Fruit fly (Drosophila melanogaster) whole organism: ENCODE data around the gene Eip74EF.

ENCODE experiments used
- CG8478 ChIP-seq: fragments of >200 bp; optimal IDR thresholded peaks from 2 replicates; lab custom pipeline; 2018; ENCODE audit warnings: inconsistent platforms
- Dll ChIP-seq: fragments of >200 bp; optimal IDR thresholded peaks from 2 replicates; lab custom pipeline; 2017
- EcR ChIP-seq, 2 experiments: fragments of >200 bp; optimal IDR thresholded peaks; 2 replicates each; lab custom pipeline; 2017; ENCODE audit warnings: missing biosample characterization in 2 of 2, missing genetic modification characterization in 2 of 2, missing genetic modification reagents in 2 of 2
- pan ChIP-seq: fragments of >200 bp; optimal IDR thresholded peaks from 2 replicates; lab custom pipeline; 2017
- psq ChIP-seq: fragments of >200 bp; optimal IDR thresholded peaks from 2 replicates; lab custom pipeline; 2017
- usp ChIP-seq: fragments of >200 bp; optimal IDR thresholded peaks from 2 replicates; lab custom pipeline; 2017; ENCODE audit warnings: missing biosample characterization, missing genetic modification characterization, mixed read lengths

Gene Eip74EF

DNA sequence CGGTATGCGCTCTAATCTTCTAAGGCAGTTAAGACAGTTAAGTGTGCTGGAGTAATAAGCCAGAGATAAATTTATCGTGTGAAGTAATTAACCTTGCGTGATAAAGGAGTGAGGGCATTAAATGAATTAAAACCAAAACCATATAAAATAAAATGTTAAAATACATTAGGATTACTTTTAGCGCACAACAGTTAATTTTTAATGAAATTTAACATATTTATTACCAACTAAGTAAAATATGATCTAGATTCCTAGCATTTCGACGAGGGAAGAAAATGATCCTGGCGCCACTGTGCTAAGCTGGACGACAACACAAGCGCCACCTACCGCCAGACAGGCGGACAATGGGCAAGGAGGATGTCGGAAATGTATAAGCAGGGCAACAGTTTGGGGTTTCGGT lies 40.0 kb downstream of the Eip74EF start:
- TF ChIP-seq pan (lab: Kevin White, UChicago) (no peak), usp (GFP tag; lab: Kevin White, UChicago) (no peak), psq (lab: Kevin White, UChicago) (no peak), CG8478 (lab: Kevin White, UChicago) (no peak), EcR (GFP tag; optimal IDR thresholded peaks at IDR 0.05; lab: Kevin White, UChicago) (no peak), Dll (no peak)

DNA sequence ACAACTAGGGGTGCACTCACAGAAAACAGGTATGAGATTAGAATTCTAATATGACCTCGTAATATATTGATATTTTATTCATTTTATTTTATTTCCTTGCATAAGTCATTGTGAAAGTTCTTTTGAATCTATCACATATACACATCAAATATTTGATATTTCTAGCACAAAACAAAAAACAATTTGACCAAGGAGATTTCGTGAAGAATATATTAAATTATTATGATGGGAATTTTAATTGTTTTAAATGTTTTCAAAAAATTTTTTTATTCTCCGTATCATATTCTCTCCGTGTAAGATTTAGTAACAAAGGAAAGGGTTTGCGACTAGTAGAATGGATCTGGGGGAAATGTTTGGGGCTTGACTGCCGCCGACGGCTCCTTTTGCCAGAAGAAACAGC lies 40.7 kb downstream of the Eip74EF start:
- TF ChIP-seq CG8478 (lab: Kevin White, UChicago) (no peak), Dll (no peak), usp (GFP tag; lab: Kevin White, UChicago) (no peak), pan (lab: Kevin White, UChicago) (no peak), psq (lab: Kevin White, UChicago) (no peak), EcR (GFP tag; optimal IDR thresholded peaks at IDR 0.05; lab: Kevin White, UChicago) (no peak)

DNA sequence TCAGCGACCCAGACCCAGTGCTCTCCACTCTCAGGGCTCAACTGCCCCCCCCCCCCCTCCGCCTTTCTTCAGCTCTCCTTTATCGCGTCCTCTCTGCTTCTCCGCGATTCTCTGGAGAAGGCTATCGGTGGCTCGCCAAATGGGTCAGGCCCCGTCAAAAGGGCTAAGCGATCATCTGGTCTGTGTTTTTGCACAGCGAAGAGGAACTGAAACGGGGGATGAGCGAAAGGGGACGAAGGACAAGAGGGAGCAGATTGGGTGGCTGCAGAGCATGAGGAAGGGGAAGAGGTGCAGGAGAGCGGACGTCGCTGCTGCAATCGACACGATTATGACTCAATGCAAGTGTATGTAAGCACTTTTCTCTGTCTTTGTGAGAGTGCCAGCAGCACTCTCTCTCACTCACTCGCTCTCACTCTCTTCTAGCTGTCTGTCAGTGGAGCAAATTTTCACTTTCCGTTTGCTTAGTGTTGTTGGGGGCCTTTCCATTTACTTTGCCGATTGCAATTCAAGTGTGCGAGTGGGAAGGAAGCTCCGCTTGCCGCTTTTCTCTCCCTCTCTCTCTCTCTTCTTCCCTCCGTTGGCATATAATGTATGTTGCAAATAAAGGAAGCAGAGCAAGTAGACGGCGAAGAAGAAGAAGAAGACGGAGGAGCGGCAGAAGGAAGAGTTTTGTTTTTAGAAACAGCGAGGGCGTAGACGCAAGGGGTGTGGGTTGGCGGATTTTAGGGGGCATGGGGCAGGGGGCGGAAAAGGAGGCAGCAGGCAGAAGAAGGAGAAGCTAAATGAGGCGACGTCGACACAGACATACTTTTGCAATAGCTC lies 41.4 kb downstream of the Eip74EF start:
- TF ChIP-seq psq (lab: Kevin White, UChicago) = no peak
- peak; percentile 93 for TF ChIP-seq Dll
- no peak for TF ChIP-seq pan (lab: Kevin White, UChicago)
- peak in 1 of 2 experiments; percentile 75 for TF ChIP-seq EcR (GFP tag; optimal IDR thresholded peaks at IDR 0.05; lab: Kevin White, UChicago)
- no peak for TF ChIP-seq usp (GFP tag; lab: Kevin White, UChicago)
- TF ChIP-seq CG8478 (lab: Kevin White, UChicago) = peak; percentile 16

DNA sequence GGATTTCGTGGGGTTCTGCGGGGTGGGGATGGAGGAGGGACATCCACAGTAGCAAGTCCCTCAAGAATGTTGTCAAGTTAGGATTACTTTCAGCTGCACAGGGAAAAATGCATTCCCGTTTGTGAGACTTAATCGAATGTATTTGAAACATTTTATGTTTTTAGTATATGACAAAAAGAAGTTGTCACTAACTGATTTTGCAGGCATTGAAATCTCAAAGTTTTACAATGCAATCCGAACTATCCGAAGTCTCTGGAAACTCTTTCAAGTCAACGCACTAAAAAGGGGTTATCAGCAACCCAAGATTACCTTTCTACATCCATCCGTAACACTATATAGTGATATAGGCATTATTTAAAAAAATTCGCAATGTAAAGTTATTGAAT lies 42.2 kb downstream of the Eip74EF start:
- TF ChIP-seq Dll = no peak
- no peak for TF ChIP-seq EcR (GFP tag; optimal IDR thresholded peaks at IDR 0.05; lab: Kevin White, UChicago)
- TF ChIP-seq usp (GFP tag; lab: Kevin White, UChicago) = no peak
- no peak for TF ChIP-seq psq (lab: Kevin White, UChicago)
- no peak for TF ChIP-seq CG8478 (lab: Kevin White, UChicago)
- no peak for TF ChIP-seq pan (lab: Kevin White, UChicago)

DNA sequence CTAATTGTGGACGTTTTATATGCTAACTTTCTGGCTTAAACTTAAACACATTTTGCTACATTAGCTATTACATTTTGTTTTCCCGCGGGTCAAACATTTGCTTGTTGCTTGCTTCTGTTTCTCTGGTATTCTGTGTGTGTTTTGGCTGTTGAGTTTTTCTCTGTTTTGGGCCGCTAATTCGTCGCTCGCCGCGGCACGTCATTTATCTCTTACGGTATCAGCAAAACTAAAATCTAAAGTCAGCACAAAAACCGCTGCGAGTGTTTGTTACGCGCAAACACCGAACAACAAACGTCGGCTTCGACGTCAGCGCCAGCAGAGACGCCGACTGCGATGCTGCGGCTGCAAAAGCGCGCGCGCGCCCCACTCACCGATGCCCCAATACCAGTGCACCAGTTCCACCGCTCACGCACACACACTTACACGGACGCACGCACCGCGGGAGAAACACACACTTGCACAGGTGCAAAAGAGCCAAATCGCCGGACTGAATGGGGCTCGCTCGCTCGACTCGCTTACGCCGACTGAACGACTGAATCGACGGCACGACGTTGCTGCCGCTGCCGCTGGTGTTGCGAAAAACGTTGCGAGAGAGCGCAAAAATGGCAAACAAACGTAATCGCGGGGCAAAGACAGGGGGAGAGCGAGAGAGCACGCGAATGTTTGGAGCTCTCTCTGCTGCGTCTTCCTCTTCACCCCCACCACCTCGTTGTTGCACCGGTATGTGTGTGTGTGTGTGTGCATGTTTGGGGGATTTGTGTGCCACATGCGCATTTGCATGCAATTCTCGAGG lies 42.8 kb downstream of the Eip74EF start:
- TF ChIP-seq pan (lab: Kevin White, UChicago) (no peak), usp (GFP tag; lab: Kevin White, UChicago) (no peak), psq (lab: Kevin White, UChicago) (no peak), CG8478 (lab: Kevin White, UChicago) (peak; percentile 11), Dll (peak; percentile 97), EcR (GFP tag; optimal IDR thresholded peaks at IDR 0.05; lab: Kevin White, UChicago) (peak in 1 of 2 experiments; percentile 58)

DNA sequence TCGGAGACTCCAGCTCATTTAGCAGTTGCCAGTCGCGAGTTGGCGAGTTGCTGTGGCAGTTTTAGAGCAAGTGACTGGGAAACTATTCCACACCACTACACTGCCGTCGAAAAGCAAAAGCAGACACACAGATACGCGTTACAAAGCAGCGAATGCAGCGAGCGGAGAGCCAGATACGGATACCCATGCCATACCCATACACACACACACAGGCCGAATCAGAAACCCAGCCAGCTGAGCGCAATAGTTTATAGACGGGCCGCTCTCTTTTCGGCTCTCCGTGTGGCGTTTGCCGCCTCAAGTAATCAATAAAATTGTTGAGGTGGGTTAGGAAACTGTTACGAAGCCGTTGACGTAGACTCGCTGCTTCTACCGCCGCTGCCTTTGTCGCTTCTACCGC lies 45.3 kb downstream of the Eip74EF start:
- TF ChIP-seq usp (GFP tag; lab: Kevin White, UChicago) (no peak), Dll (peak; percentile 21), EcR (GFP tag; optimal IDR thresholded peaks at IDR 0.05; lab: Kevin White, UChicago) (peak in 1 of 2 experiments; percentile 67)

DNA sequence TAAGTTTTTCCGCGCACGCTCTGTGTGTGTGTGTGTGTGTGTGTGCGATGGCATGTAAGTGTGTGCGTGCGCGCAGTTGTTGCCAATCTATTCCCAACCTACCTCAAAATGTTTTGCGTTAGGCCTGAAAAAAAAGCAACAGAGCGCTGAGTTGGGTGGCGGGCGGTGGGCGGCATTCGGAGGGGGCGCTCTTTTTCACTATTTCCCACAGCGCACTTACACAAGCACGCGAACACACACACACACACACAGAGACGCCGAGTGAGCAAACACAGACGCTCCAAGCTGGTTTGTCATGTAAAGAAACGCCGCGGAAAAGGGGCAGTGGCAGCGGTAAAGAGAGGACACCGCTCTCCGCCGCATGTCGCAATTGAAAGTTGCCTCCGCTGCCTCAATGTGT lies 47.0 kb downstream of the Eip74EF start:
- no peak for TF ChIP-seq CG8478 (lab: Kevin White, UChicago)
- TF ChIP-seq pan (lab: Kevin White, UChicago) = no peak
- TF ChIP-seq Dll = no peak
- TF ChIP-seq psq (lab: Kevin White, UChicago) = no peak
- no peak for TF ChIP-seq usp (GFP tag; lab: Kevin White, UChicago)
- TF ChIP-seq EcR (GFP tag; optimal IDR thresholded peaks at IDR 0.05; lab: Kevin White, UChicago) = no peak

DNA sequence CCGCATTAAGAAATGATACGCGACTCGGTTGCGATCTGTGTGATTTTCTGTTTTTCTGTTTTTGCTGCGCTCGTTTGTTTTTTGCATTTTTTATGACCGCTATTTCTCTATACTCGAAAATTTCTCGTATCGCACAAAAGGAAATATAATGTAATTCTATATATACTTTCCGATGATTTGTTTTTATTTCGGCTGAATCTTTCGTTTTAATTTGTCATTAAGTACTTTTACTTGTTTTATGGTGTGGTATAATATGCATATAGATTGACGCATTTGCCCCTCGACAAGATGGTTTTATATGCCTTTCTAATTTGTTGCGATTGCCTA lies 48.6 kb downstream of the Eip74EF start:
- TF ChIP-seq Dll = no peak
- TF ChIP-seq pan (lab: Kevin White, UChicago) = no peak

DNA sequence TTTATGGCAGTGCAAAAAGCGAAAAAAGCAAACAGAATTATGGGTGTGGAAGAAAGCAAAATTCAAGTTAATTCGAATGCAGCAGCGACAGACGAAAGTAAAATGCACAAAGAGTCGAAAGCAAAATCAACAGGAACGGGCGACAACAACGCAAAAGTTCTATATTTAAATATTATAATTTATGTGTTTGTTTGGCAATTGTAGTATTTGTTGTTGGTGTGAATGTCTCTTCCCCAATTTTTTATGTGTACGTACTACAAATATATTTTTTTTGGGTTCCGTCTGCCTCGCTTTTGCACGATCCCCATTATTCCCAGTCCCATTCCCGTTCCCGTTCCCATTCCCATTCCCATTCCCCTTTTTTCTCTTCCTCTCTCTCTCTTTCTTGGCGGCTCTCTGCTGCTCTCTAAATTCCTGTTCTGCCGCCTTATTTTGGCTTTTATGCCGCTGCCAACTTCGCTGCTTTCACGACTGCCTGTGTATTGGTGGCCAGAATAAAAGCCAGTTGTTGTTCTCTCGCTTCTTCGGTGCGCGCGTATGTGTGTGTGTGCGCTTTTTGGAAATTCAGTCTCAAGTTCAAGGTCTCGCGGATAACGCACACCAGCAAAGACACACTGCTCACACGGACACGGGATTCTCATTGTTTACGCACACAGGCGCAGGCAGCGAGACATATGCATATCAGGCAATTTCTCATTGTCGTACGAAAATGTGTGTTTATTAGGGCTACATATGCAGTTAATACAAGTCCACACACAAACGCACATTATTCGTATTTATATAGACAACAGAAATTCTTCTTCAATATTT lies 49.2 kb downstream of the Eip74EF start:
- peak; percentile 77 for TF ChIP-seq Dll
- peak; percentile 61 for TF ChIP-seq CG8478 (lab: Kevin White, UChicago)
- TF ChIP-seq usp (GFP tag; lab: Kevin White, UChicago) = no peak
- peak; percentile 37 to 55 for TF ChIP-seq EcR (GFP tag; optimal IDR thresholded peaks at IDR 0.05; lab: Kevin White, UChicago)

DNA sequence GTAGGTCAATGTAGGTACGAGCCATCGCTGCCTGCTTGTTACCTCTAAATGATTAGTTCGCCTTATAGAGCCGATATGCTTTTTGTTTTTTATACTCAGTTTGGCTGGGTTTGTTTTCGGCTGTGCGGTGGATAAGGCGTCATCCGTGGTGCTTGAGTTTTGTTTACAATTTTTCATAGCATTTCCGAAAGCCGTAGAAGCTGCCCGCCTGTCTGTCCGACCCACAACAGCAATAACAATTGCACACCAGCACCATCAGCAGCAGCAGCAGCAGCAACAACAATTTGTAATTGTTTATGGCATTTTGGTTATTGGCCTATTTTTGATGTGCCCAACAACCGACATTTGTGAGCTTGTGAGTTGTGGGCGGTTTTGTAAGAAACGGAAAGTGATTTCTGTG lies 50.4 kb downstream of the Eip74EF start:
- TF ChIP-seq pan (lab: Kevin White, UChicago) = no peak
- no peak for TF ChIP-seq Dll
- TF ChIP-seq CG8478 (lab: Kevin White, UChicago) = no peak
- TF ChIP-seq usp (GFP tag; lab: Kevin White, UChicago) = no peak
- TF ChIP-seq EcR (GFP tag; optimal IDR thresholded peaks at IDR 0.05; lab: Kevin White, UChicago) = no peak
- TF ChIP-seq psq (lab: Kevin White, UChicago) = no peak
